Fruit fly (Drosophila melanogaster): Measurements from ENCODE around the gene BG642163.
A peak's percentile ranks its signal among the peaks of the same experiment; 100 is the strongest.

The BG642163 gene

dm6 chr2L:4650752-4651453, 9.8 kb downstream of the BG642163 start, which contains the start of gene CG3355 (continued):
- TF ChIP-seq acj6 (GFP tag; optimal IDR thresholded peaks at IDR 0.05) (no peak), CG6792 (GFP tag; optimal IDR thresholded peaks at IDR 0.05) (no peak), Ets21C (GFP tag; optimal IDR thresholded peaks at IDR 0.05) (no peak), CG34406 (GFP tag; optimal IDR thresholded peaks at IDR 0.05) (no peak), fkh (GFP tag; optimal IDR thresholded peaks at IDR 0.05) (no peak), CG8119 (GFP tag; IDR thresholded peaks at IDR 0.05) (no peak), CG32006 (GFP tag; optimal IDR thresholded peaks at IDR 0.05) (no peak), Sox14 (GFP tag; optimal IDR thresholded peaks at IDR 0.05) (no peak), Lpt (GFP tag; optimal IDR thresholded peaks at IDR 0.05) (no peak), CG10631 (GFP tag; optimal IDR thresholded peaks at IDR 0.05) (no peak), salr (GFP tag; optimal IDR thresholded peaks at IDR 0.05) (no peak), CG11294 (GFP tag; IDR thresholded peaks at IDR 0.05) (no peak), Eip75B (GFP tag; optimal IDR thresholded peaks at IDR 0.05) (no peak), Hr38 (GFP tag; optimal IDR thresholded peaks at IDR 0.05) (no peak), ss (GFP tag; optimal IDR thresholded peaks at IDR 0.05) (no peak), dsx (GFP tag; optimal IDR thresholded peaks at IDR 0.05; ENCODE audit: poor library complexity, severe bottlenecking) (no peak), pdm3 (GFP tag; optimal IDR thresholded peaks at IDR 0.05) (no peak), cyc (GFP tag; optimal IDR thresholded peaks at IDR 0.05) (peak; percentile 10), dac (GFP tag; optimal IDR thresholded peaks at IDR 0.05) (no peak), CG4318 (GFP tag; optimal IDR thresholded peaks at IDR 0.05) (no peak), fd85E (GFP tag; optimal IDR thresholded peaks at IDR 0.05) (no peak), topi (GFP tag; optimal IDR thresholded peaks at IDR 0.05) (peak; percentile 18)

- no peak for TF ChIP-seq CG6792 (GFP tag; optimal IDR thresholded peaks at IDR 0.05)
- no peak for TF ChIP-seq Blimp-1 (GFP tag; optimal IDR thresholded peaks at IDR 0.05)
- TF ChIP-seq OdsH (GFP tag; optimal IDR thresholded peaks at IDR 0.05), result no peak
- TF ChIP-seq CG4318 (GFP tag; optimal IDR thresholded peaks at IDR 0.05), result no peak
- TF ChIP-seq achi (GFP tag; optimal IDR thresholded peaks at IDR 0.05), result no peak
- TF ChIP-seq Lpt (GFP tag; optimal IDR thresholded peaks at IDR 0.05), result no peak
- no peak for TF ChIP-seq Hr39 (GFP tag; optimal IDR thresholded peaks at IDR 0.05)
- TF ChIP-seq Eip93F (GFP tag; optimal IDR thresholded peaks at IDR 0.05), result no peak
- no peak for TF ChIP-seq CG6163 (GFP tag; IDR thresholded peaks at IDR 0.05)
- no peak for TF ChIP-seq CG3032 (tag; optimal IDR thresholded peaks at IDR 0.05)
- no peak for TF ChIP-seq cyc (GFP tag; optimal IDR thresholded peaks at IDR 0.05)
- TF ChIP-seq net (GFP tag; optimal IDR thresholded peaks at IDR 0.05), result no peak
- no peak for TF ChIP-seq CG11294 (GFP tag; IDR thresholded peaks at IDR 0.05)
- TF ChIP-seq spab (GFP tag; optimal IDR thresholded peaks at IDR 0.05), result no peak
Observed at dm6 chr2L:4660932-4661331, 19.8 kb downstream of the BG642163 start.

- no peak for TF ChIP-seq Hr39 (GFP tag; optimal IDR thresholded peaks at IDR 0.05)
- no peak for TF ChIP-seq Eip93F (GFP tag; optimal IDR thresholded peaks at IDR 0.05)
- no peak for TF ChIP-seq Smox (GFP tag; optimal IDR thresholded peaks at IDR 0.05)
- no peak for TF ChIP-seq net (GFP tag; optimal IDR thresholded peaks at IDR 0.05)
- no peak for TF ChIP-seq CG32006 (GFP tag; optimal IDR thresholded peaks at IDR 0.05)
- TF ChIP-seq Sox14 (GFP tag; optimal IDR thresholded peaks at IDR 0.05), result no peak
- TF ChIP-seq fd59A (GFP tag; optimal IDR thresholded peaks at IDR 0.05), result no peak
- TF ChIP-seq topi (GFP tag; optimal IDR thresholded peaks at IDR 0.05), result no peak
- TF ChIP-seq CG4318 (GFP tag; optimal IDR thresholded peaks at IDR 0.05), result no peak
- TF ChIP-seq Ets21C (GFP tag; optimal IDR thresholded peaks at IDR 0.05), result no peak
- no peak for TF ChIP-seq Hr38 (GFP tag; optimal IDR thresholded peaks at IDR 0.05)
- TF ChIP-seq CG11294 (GFP tag; IDR thresholded peaks at IDR 0.05), result no peak
- TF ChIP-seq Sox102F (GFP tag; optimal IDR thresholded peaks at IDR 0.05), result no peak
- TF ChIP-seq CG3032 (tag; optimal IDR thresholded peaks at IDR 0.05), result no peak
- TF ChIP-seq Hr4 (GFP tag; optimal IDR thresholded peaks at IDR 0.05), result no peak
- TF ChIP-seq esn (GFP tag; optimal IDR thresholded peaks at IDR 0.05), result no peak
- no peak for TF ChIP-seq Lpt (GFP tag; optimal IDR thresholded peaks at IDR 0.05)
- no peak for TF ChIP-seq dsx (GFP tag; optimal IDR thresholded peaks at IDR 0.05; ENCODE audit: poor library complexity, severe bottlenecking)
Observed at dm6 chr2L:4682377-4682776, 41.3 kb downstream of the BG642163 start, which contains the start of gene CG11929. TSS of gene CG11929 (plus strand) at chr2L:4682677.
